Worm (Caenorhabditis elegans) whole organism, L1 larva: ENCODE measurements around the gene nhr-50.

Experiments
- efl-1 ChIP-seq, 4 experiments: fragments of 150-350 bp; optimal IDR thresholded peaks in 3 of 4; peaks in 1 of 4; 1 replicate in 1 of 4; 2 replicates in 3 of 4; lab custom pipeline; 2014; ENCODE audit warnings: missing biosample characterization in 2 of 4, missing genetic modification characterization in 2 of 4, missing genetic modification reagents in 2 of 4
- skn-1 ChIP-seq: fragments of 150-350 bp; optimal IDR thresholded peaks from 2 replicates; lab custom pipeline; 2014; ENCODE audit warnings: missing biosample characterization, missing genetic modification characterization
- zip-4 ChIP-seq: fragments of 200-800 bp; sonication (Bioruptor generic); optimal IDR thresholded peaks from 2 replicates; lab custom pipeline; 2018; ENCODE audit warnings: mild to moderate bottlenecking, missing genetic modification characterization, moderate library complexity, missing compliant biosample characterization

DNA sequence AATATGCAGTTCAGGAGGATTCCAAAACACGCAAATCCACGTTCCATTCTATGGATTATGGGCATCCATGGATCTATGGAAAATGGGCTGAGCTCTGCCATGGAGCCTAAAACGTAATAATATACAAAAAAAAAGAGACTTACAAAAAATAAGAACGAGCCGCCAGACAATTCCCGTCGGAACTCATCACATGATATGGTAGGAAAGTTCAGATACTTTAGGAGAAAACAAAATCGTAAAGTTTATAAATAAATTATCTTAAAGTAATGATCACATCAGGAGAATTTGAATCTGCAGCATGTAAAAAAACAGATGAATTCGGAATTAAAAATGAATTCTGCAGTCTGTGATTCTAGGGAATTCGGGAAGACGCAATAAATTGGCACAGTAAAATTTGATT is 15.2 kb upstream of the nhr-50 start, which contains the start of gene str-232:
- TF ChIP-seq zip-4 (no peak), efl-1 (optimal IDR thresholded peaks at IDR 0.05; lab: Kevin White, UChicago) (no peak), efl-1 (GFP tag; optimal IDR thresholded peaks at IDR 0.05 in 1 of 2; lab: Kevin White, UChicago) (no peak), skn-1 (no peak)
